In genomic region chr3R:13434325-13435168, dm6 we compare ENCODE assay signal across 2 fruit fly cellular contexts.
TF ChIP-seq lines count a peak whose summit lies in the region.

Gene yrt (minus strand): TSS chr3R:13434984.

TF ChIP-seq in whole organism, embryonic, 481 proteins besides CTCF, POLR2A, EP300 and RAD21 (continued from another document and continues in another):
- TF ChIP-seq dpn (GFP tag; optimal IDR thresholded peaks at IDR 0.05; lab: Kevin White, UChicago): peak in 1 of 2 experiments; percentile 8
- no peak for TF ChIP-seq CG13296 (GFP tag; optimal IDR thresholded peaks at IDR 0.05; lab: Kevin White, UChicago)
- TF ChIP-seq CG15269 (tag; optimal IDR thresholded peaks at IDR 0.05; lab: Kevin White, UChicago): no peak
- no peak for TF ChIP-seq CG34376 (GFP tag; optimal IDR thresholded peaks at IDR 0.05; lab: Kevin White, UChicago)
- no peak for TF ChIP-seq sob (GFP tag; IDR thresholded peaks at IDR 0.05; lab: Robert Waterston, UW)
- TF ChIP-seq ssp (GFP tag; IDR thresholded peaks at IDR 0.05; lab: Robert Waterston, UW): no peak
- TF ChIP-seq NC2β (GFP tag; optimal IDR thresholded peaks at IDR 0.05; lab: Kevin White, UChicago): no peak
- TF ChIP-seq Scr (GFP tag; IDR thresholded peaks at IDR 0.05; lab: Robert Waterston, UW; ENCODE audit: partially characterized antibody): no peak; the same call in 1 of the 2 replicates
- peak; percentile 32 for TF ChIP-seq HmgZ (tag; optimal IDR thresholded peaks at IDR 0.05; lab: Kevin White, UChicago)
- TF ChIP-seq CG14014 (GFP tag; IDR thresholded peaks at IDR 0.05; lab: Robert Waterston, UW): no peak
- TF ChIP-seq dmrt11E (tag; optimal IDR thresholded peaks at IDR 0.05; lab: Kevin White, UChicago): no peak
- no peak for TF ChIP-seq CG5180 (GFP tag; optimal IDR thresholded peaks at IDR 0.05; lab: Kevin White, UChicago)
- no peak for TF ChIP-seq tup (GFP tag; optimal IDR thresholded peaks at IDR 0.05; lab: Kevin White, UChicago)
- TF ChIP-seq jumu (GFP tag; optimal IDR thresholded peaks at IDR 0.05; lab: Kevin White, UChicago): no peak
- no peak for TF ChIP-seq CG3726 (GFP tag; IDR thresholded peaks at IDR 0.05; lab: Robert Waterston, UW)
- TF ChIP-seq CG4854 (GFP tag; optimal IDR thresholded peaks at IDR 0.05; lab: Kevin White, UChicago): no peak
- TF ChIP-seq CG12942 (GFP tag; optimal IDR thresholded peaks at IDR 0.05; lab: Kevin White, UChicago): no peak
- no peak for TF ChIP-seq CG31224 (GFP tag; IDR thresholded peaks at IDR 0.05; lab: Robert Waterston, UW)
- TF ChIP-seq nmo (GFP tag; optimal IDR thresholded peaks at IDR 0.05; lab: Kevin White, UChicago): peak; percentile 49
- no peak for TF ChIP-seq salm (tag; optimal IDR thresholded peaks at IDR 0.05; lab: Kevin White, UChicago)
- TF ChIP-seq ftz-f1 (GFP tag; optimal IDR thresholded peaks at IDR 0.05; lab: Kevin White, UChicago): no peak
- no peak for TF ChIP-seq CG13775 (GFP tag; optimal IDR thresholded peaks at IDR 0.05; lab: Kevin White, UChicago)
- no peak for TF ChIP-seq CG4820 (GFP tag; optimal IDR thresholded peaks at IDR 0.05; lab: Kevin White, UChicago)
- no peak for TF ChIP-seq Lim3 (GFP tag; IDR thresholded peaks at IDR 0.05; lab: Robert Waterston, UW)
- TF ChIP-seq Dip2 (GFP tag; IDR thresholded peaks at IDR 0.05; lab: Robert Waterston, UW): no peak
- no peak for TF ChIP-seq dati (GFP tag; IDR thresholded peaks at IDR 0.05; lab: Robert Waterston, UW)
- no peak for TF ChIP-seq sr (GFP tag; IDR thresholded peaks at IDR 0.05; lab: Robert Waterston, UW)
- TF ChIP-seq CG2875 (GFP tag; optimal IDR thresholded peaks at IDR 0.05; lab: Kevin White, UChicago): no peak
- no peak for TF ChIP-seq repo (GFP tag; optimal IDR thresholded peaks at IDR 0.05; lab: Kevin White, UChicago)
- TF ChIP-seq jigr1 (GFP tag; IDR thresholded peaks at IDR 0.05; lab: Robert Waterston, UW): no peak
- TF ChIP-seq insv (GFP tag; optimal IDR thresholded peaks at IDR 0.05; lab: Kevin White, UChicago): peak in 1 of 2 experiments; percentile 68
- TF ChIP-seq danr (GFP tag; IDR thresholded peaks at IDR 0.05; lab: Robert Waterston, UW): no peak
- peak; percentile 85 for TF ChIP-seq Lhr (GFP tag; optimal IDR thresholded peaks at IDR 0.05; lab: Kevin White, UChicago)
- peak; percentile 10 for TF ChIP-seq grau (tag; optimal IDR thresholded peaks at IDR 0.05; lab: Kevin White, UChicago)
- no peak for TF ChIP-seq Awh (GFP tag; IDR thresholded peaks at IDR 0.05; lab: Robert Waterston, UW)
- peak; percentile 73 for TF ChIP-seq phol (tag; optimal IDR thresholded peaks at IDR 0.05; lab: Kevin White, UChicago)
- TF ChIP-seq ttk (GFP tag; IDR thresholded peaks at IDR 0.05; lab: Robert Waterston, UW): no peak
- peak; percentile 28 for TF ChIP-seq kni (GFP tag; optimal IDR thresholded peaks at IDR 0.05; lab: Kevin White, UChicago)
- no peak for TF ChIP-seq hth (optimal IDR thresholded peaks at IDR 0.05; lab: Kevin White, UChicago)
- no peak for TF ChIP-seq Atf6 (GFP tag; IDR thresholded peaks at IDR 0.05; lab: Robert Waterston, UW)
- peak; percentile 59 for TF ChIP-seq E2f2 (GFP tag; IDR thresholded peaks at IDR 0.05; lab: Robert Waterston, UW)
- TF ChIP-seq CG2129 (GFP tag; IDR thresholded peaks at IDR 0.05; lab: Robert Waterston, UW; ENCODE audit: partially characterized antibody): no peak
- TF ChIP-seq stwl (tag; optimal IDR thresholded peaks at IDR 0.05; lab: Kevin White, UChicago): peak; percentile 68
- no peak for TF ChIP-seq gce (GFP tag; IDR thresholded peaks at IDR 0.05; lab: Robert Waterston, UW)
- no peak for TF ChIP-seq sim (GFP tag; IDR thresholded peaks at IDR 0.05; lab: Robert Waterston, UW)
- TF ChIP-seq Six4 (GFP tag; optimal IDR thresholded peaks at IDR 0.05; lab: Kevin White, UChicago): no peak
- no peak for TF ChIP-seq Ravus (GFP tag; IDR thresholded peaks at IDR 0.05; lab: Robert Waterston, UW)
- TF ChIP-seq CG1529 (GFP tag; optimal IDR thresholded peaks at IDR 0.05; lab: Kevin White, UChicago): no peak
- no peak for TF ChIP-seq CG10979 (tag; optimal IDR thresholded peaks at IDR 0.05; lab: Kevin White, UChicago)
- TF ChIP-seq CG17802 (tag; optimal IDR thresholded peaks at IDR 0.05; lab: Kevin White, UChicago): no peak
- no peak for TF ChIP-seq CG9876 (GFP tag; optimal IDR thresholded peaks at IDR 0.05; lab: Kevin White, UChicago)
- TF ChIP-seq CG17359 (tag; optimal IDR thresholded peaks at IDR 0.05; lab: Kevin White, UChicago): no peak
- no peak for TF ChIP-seq toy (GFP tag; IDR thresholded peaks at IDR 0.05; lab: Robert Waterston, UW)
- TF ChIP-seq CG6813 (GFP tag; optimal IDR thresholded peaks at IDR 0.05; lab: Kevin White, UChicago): no peak
- no peak for TF ChIP-seq CG17829 (tag; optimal IDR thresholded peaks at IDR 0.05; lab: Kevin White, UChicago)
- peak; percentile 24 for TF ChIP-seq CG15514 (GFP tag; optimal IDR thresholded peaks at IDR 0.05; lab: Kevin White, UChicago)
- TF ChIP-seq CG1647 (GFP tag; optimal IDR thresholded peaks at IDR 0.05; lab: Kevin White, UChicago): no peak
- peak; percentile 81 for TF ChIP-seq pita (GFP tag; optimal IDR thresholded peaks at IDR 0.05; lab: Kevin White, UChicago)
- no peak for TF ChIP-seq CG6689 (GFP tag; IDR thresholded peaks at IDR 0.05; lab: Robert Waterston, UW)
- TF ChIP-seq CG1603 (tag; optimal IDR thresholded peaks at IDR 0.05; lab: Kevin White, UChicago): peak; percentile 72
- peak; percentile 30; the same call in 1 of the 2 replicates for TF ChIP-seq Bgb (GFP tag; IDR thresholded peaks at IDR 0.05; lab: Robert Waterston, UW; ENCODE audit: partially characterized antibody)
- no peak for TF ChIP-seq B-H2 (GFP tag; optimal IDR thresholded peaks at IDR 0.05; lab: Kevin White, UChicago)
- TF ChIP-seq chn (GFP tag; optimal IDR thresholded peaks at IDR 0.05; lab: Kevin White, UChicago): no peak
- peak; percentile 58 for TF ChIP-seq CG14710 (tag; optimal IDR thresholded peaks at IDR 0.05; lab: Kevin White, UChicago)
- no peak for TF ChIP-seq nom (GFP tag; optimal IDR thresholded peaks at IDR 0.05; lab: Kevin White, UChicago)
- TF ChIP-seq Gsc (GFP tag; IDR thresholded peaks at IDR 0.05; lab: Robert Waterston, UW): no peak
- no peak for TF ChIP-seq da (GFP tag; optimal IDR thresholded peaks at IDR 0.05; lab: Kevin White, UChicago)
- TF ChIP-seq tll (GFP tag; optimal IDR thresholded peaks at IDR 0.05; lab: Kevin White, UChicago): no peak
- no peak for TF ChIP-seq NC2α (GFP tag; optimal IDR thresholded peaks at IDR 0.05; lab: Kevin White, UChicago)
- no peak for TF ChIP-seq CG7839 (tag; optimal IDR thresholded peaks at IDR 0.05; lab: Kevin White, UChicago)

TF ChIP-seq in whole organism, prepupa, 60 proteins besides CTCF, POLR2A, EP300 and RAD21 (continued from another document):
- TF ChIP-seq CG16779 (tag; optimal IDR thresholded peaks at IDR 0.05; lab: Kevin White, UChicago) (peak; percentile 20), CG9139 (GFP tag; optimal IDR thresholded peaks at IDR 0.05; lab: Kevin White, UChicago) (no peak), Met (GFP tag; optimal IDR thresholded peaks at IDR 0.05; lab: Kevin White, UChicago) (no peak), Sox14 (GFP tag; optimal IDR thresholded peaks at IDR 0.05; lab: Kevin White, UChicago) (no peak), Hr39 (GFP tag; optimal IDR thresholded peaks at IDR 0.05; lab: Kevin White, UChicago) (no peak)
